Worm (Caenorhabditis elegans) whole organism, young adult: ENCODE results near the gene zipt-15.

Experiments used
- C17E4.6 ChIP-seq: fragments of 200-800 bp; sonication (Bioruptor generic); IDR thresholded peaks from 2 replicates; pipeline ENCODE4 v1.3.6; 2022; ENCODE audit warnings: missing genetic modification reagents, missing genetic modification characterization, missing compliant biosample characterization
- F33H1.4 ChIP-seq: fragments of 200-800 bp; sonication (Bioruptor generic); IDR thresholded peaks from 2 replicates; pipeline ENCODE4 v1.3.6; 2022; ENCODE audit warnings: missing genetic modification reagents, missing genetic modification characterization, missing compliant biosample characterization
- F49E8.2 ChIP-seq: sonication (generic microtip); optimal IDR thresholded peaks from 3 replicates; lab custom pipeline; 2017; ENCODE audit warnings: missing genetic modification characterization, mild to moderate bottlenecking, missing compliant biosample characterization, antibody characterized with exemption, moderate library complexity; ENCODE audit not compliant: insufficient read depth
- Y53F4B.3 ChIP-seq: fragments of 200-800 bp; sonication (Bioruptor generic); IDR thresholded peaks from 2 replicates; pipeline ENCODE4 v1.3.6; 2022; ENCODE audit warnings: missing genetic modification reagents, missing genetic modification characterization, missing compliant biosample characterization
- ama-1 ChIP-seq, 3 experiments: fragments of 150-350 bp in 1 of 3; sonication (generic microtip) in 2 of 3; optimal IDR thresholded peaks; 2 replicates each; lab custom pipeline; 2014 to 2018; ENCODE audit warnings: missing biosample characterization in 2 of 3, missing genetic modification characterization in 2 of 3, missing genetic modification reagents in 2 of 3
- ceh-100 ChIP-seq: fragments of 200-800 bp; sonication (Bioruptor generic); IDR thresholded peaks from 2 replicates; pipeline ENCODE4 v1.3.6; 2022; ENCODE audit warnings: missing genetic modification reagents, missing genetic modification characterization, missing compliant biosample characterization
- gei-17 ChIP-seq: fragments of 200-800 bp; sonication (Bioruptor generic); optimal IDR thresholded peaks from 2 replicates; lab custom pipeline; 2018; ENCODE audit warnings: mild to moderate bottlenecking, missing genetic modification characterization, missing compliant biosample characterization
- lin-35 ChIP-seq, 3 experiments: fragments of 150-350 bp in 2 of 3; sonication (generic microtip) in 1 of 3; optimal IDR thresholded peaks; 2 replicates each; lab custom pipeline; 2014 to 2018; ENCODE audit warnings: missing biosample characterization in 3 of 3, missing genetic modification characterization in 3 of 3, missing genetic modification reagents in 3 of 3
- pha-4 ChIP-seq: fragments of 150-350 bp; sonication (generic microtip); optimal IDR thresholded peaks from 2 replicates; lab custom pipeline; 2014; ENCODE audit warnings: missing biosample characterization, missing genetic modification reagents, missing genetic modification characterization
- rpc-1 ChIP-seq, 2 experiments: fragments of 150-350 bp in 1 of 2; sonication (generic microtip) in 1 of 2; optimal IDR thresholded peaks; 2 replicates each; lab custom pipeline; 2014 to 2018; ENCODE audit warnings: missing biosample characterization in 1 of 2, missing genetic modification characterization in 1 of 2, missing genetic modification reagents in 1 of 2, missing genotype in 1 of 2
- snpc-4 ChIP-seq, 5 experiments: fragments of 150-350 bp in 1 of 5; sonication (generic microtip) in 4 of 5; optimal IDR thresholded peaks; 2 replicates each; lab custom pipeline; 2014 to 2018; ENCODE audit warnings: missing genetic modification characterization in 5 of 5, missing biosample characterization in 3 of 5, antibody characterized with exemption in 2 of 5, mild to moderate bottlenecking in 2 of 5, missing compliant biosample characterization in 2 of 5, missing genotype in 2 of 5, moderate library complexity in 2 of 5, missing genetic modification reagents in 1 of 5
- ztf-18 ChIP-seq: sonication (generic microtip); optimal IDR thresholded peaks from 2 replicates; lab custom pipeline; 2016; ENCODE audit warnings: missing genotype, mild to moderate bottlenecking, missing genetic modification characterization, missing compliant biosample characterization
- ztf-25 ChIP-seq: fragments of 200-800 bp; sonication (Bioruptor generic); IDR thresholded peaks from 2 replicates; pipeline ENCODE4 v1.3.6; 2022; ENCODE audit warnings: missing genetic modification reagents, missing genetic modification characterization, missing compliant biosample characterization

- TF ChIP-seq C17E4.6 (GFP tag; lab: Robert Waterston, UW) (no peak), lin-35 (GFP tag; optimal IDR thresholded peaks at IDR 0.05; lab: Kevin White, UChicago) (no peak), ceh-100 (GFP tag; lab: Robert Waterston, UW) (no peak), ztf-18 (tag; lab: Kevin White, UChicago) (no peak), F49E8.2 (tag; lab: Kevin White, UChicago) (no peak), ama-1 (optimal IDR thresholded peaks at IDR 0.05; lab: Kevin White, UChicago) (no peak), ama-1 (GFP tag; optimal IDR thresholded peaks at IDR 0.05; lab: Kevin White, UChicago) (no peak), snpc-4 (GFP tag; optimal IDR thresholded peaks at IDR 0.05; lab: Kevin White, UChicago) (no peak), snpc-4 (tag; optimal IDR thresholded peaks at IDR 0.05; lab: Kevin White, UChicago) (no peak), pha-4 (tag; lab: Kevin White, UChicago) (no peak), Y53F4B.3 (GFP tag; lab: Robert Waterston, UW) (no peak), ztf-25 (no peak), rpc-1 (optimal IDR thresholded peaks at IDR 0.05; lab: Kevin White, UChicago) (no peak), rpc-1 (tag; optimal IDR thresholded peaks at IDR 0.05; lab: Kevin White, UChicago) (no peak), F33H1.4 (GFP tag; lab: Robert Waterston, UW) (no peak), gei-17 (GFP tag; lab: Kevin White, UChicago) (no peak)
Observed at ce11 chrIV:868723-869122, 44.0 kb upstream of the zipt-15 start.
